Worm (Caenorhabditis elegans): ENCODE data around the gene nhr-94.

ce11 chrV:7696842-7697241 lies 10.7 kb upstream of the nhr-94 start, which contains the start of gene ZK105.3:
- TF ChIP-seq Y105C5A.15 (GFP tag; IDR thresholded peaks at IDR 0.05) (no peak), aly-2 (tag; optimal IDR thresholded peaks at IDR 0.05) (no peak), pha-4 (GFP tag; IDR thresholded peaks at IDR 0.05) (no peak), pha-4 (tag; optimal IDR thresholded peaks at IDR 0.05) (no peak), nhr-77 (tag; optimal IDR thresholded peaks at IDR 0.05) (no peak), madf-5 (GFP tag; IDR thresholded peaks at IDR 0.05) (no peak), ces-1 (GFP tag; optimal IDR thresholded peaks at IDR 0.05) (no peak), mep-1 (tag; optimal IDR thresholded peaks at IDR 0.05) (no peak)
